Fruit fly (Drosophila melanogaster): ENCODE results near the gene mge.

mge gene

dm6 chr3L:3929968-3930767 lies 20.4 kb upstream of the mge start:
- no peak for TF ChIP-seq CTCF (optimal IDR thresholded peaks at IDR 0.05)

dm6 chr3L:3928943-3929785 lies 19.4 kb upstream of the mge start:
- TF ChIP-seq CG8478 (optimal IDR thresholded peaks at IDR 0.05) (no peak), CTCF (optimal IDR thresholded peaks at IDR 0.05) (no peak)

dm6 chr3L:3928205-3928942 lies 18.6 kb upstream of the mge start:
- TF ChIP-seq CG8478 (optimal IDR thresholded peaks at IDR 0.05): no peak
- no peak for TF ChIP-seq CTCF (optimal IDR thresholded peaks at IDR 0.05)

DNA sequence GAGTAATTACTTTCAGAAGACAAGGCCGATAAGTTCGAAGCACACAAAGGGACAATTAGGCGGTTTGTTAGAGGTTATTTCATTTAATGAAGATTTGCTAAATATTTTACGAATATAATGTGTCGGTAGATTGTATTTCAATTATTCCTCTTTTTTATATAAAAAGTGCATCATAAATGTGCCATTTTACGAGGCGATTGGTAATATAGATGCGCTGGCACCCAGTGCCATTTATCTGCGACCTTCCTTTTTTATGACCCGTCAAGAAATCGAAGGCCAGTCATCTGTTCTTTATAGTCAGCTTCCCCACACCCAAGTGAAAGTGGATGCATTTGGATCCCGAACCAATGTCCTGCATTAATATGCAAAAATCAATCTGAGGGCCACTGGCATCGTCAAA lies 17.7 kb upstream of the mge start:
- no peak for TF ChIP-seq CG8478 (optimal IDR thresholded peaks at IDR 0.05)
- TF ChIP-seq CTCF (optimal IDR thresholded peaks at IDR 0.05): no peak

DNA sequence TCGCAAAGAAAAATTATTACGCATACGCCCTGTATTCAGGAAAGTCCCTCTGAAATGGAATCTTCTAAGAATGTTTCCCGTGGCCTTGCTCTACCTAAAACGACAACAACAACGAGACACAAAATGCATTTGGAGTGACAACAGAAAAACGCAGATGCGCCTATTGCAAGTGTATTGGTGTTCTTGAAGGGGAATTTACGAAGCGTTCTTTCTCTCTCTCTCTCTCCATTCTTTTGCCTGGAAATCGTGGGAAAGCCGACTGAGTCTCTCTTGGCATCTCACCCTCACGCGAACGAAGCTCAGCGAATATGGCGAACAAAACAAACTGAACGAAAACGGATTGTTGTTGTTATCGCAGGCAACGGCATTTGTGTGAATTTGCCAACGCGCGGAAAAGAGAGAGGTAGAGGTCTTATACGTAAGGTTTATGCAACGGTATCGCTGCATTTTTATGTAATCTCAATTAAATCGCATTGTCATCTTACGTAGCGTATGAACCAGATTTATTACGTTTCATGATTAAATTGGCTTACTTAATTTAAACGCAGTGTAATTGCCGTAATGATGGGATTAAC lies 16.5 kb upstream of the mge start:
- no peak for TF ChIP-seq CTCF (optimal IDR thresholded peaks at IDR 0.05)
- no peak for TF ChIP-seq CG8478 (optimal IDR thresholded peaks at IDR 0.05)

dm6 chr3L:3925487-3925886 lies 15.8 kb upstream of the mge start:
- TF ChIP-seq CTCF (optimal IDR thresholded peaks at IDR 0.05) (no peak), CG8478 (optimal IDR thresholded peaks at IDR 0.05) (no peak)

DNA sequence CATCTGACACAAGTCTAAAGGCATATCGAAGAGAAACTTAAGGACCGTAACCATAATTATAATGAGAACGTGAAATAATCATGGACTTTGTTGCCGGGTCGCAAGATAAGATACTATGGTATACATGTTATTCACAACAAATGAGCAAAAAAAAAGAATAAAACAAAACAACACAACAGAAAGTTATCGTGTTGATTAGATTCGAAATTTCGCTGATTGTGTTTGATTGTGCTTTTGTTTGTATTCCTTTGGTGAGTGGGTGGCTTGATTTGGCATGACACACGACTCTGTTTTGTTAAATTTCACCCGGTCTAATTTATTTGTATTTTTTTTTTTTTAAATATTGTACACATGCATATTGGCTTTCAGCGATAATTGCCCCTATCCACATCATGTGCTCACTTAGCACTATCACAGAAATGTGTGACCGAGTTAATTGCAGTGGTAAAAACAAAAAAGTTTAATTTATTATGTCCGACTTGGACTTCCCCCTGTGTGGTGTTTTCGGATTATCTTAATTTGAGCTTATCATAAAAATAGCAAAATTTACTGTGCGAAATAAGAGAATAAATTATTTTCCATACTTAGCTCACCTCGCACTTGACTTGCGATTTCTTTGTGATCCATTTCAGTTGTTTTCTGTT lies 14.0 kb upstream of the mge start:
- no peak for TF ChIP-seq CTCF (optimal IDR thresholded peaks at IDR 0.05)

DNA sequence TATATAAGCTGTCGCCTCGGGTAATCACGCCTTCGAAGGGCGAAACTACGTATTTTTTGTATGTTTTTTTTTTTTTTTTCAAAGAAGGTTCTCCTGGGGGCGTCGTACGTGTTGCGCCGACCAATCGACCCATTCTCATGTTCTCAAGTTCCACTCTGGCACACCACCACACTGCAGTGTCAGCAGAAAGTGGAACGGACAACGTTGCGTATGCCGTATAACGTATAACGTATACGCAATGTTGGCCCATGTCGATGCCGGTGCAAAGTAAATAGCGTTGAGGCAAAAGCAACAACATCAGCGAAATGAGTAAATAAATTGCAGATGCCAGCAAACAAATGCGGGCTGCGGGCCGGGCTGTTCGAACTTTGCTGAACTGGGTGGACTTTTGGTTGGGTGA lies 2.4 kb upstream of the mge start:
- TF ChIP-seq CTCF (optimal IDR thresholded peaks at IDR 0.05): no peak
- no peak for TF ChIP-seq CG8478 (optimal IDR thresholded peaks at IDR 0.05)

dm6 chr3L:3908838-3909810 lies 607 bp downstream of the mge start:
- TF ChIP-seq CTCF (optimal IDR thresholded peaks at IDR 0.05) (no peak), CG8478 (optimal IDR thresholded peaks at IDR 0.05) (no peak)

DNA sequence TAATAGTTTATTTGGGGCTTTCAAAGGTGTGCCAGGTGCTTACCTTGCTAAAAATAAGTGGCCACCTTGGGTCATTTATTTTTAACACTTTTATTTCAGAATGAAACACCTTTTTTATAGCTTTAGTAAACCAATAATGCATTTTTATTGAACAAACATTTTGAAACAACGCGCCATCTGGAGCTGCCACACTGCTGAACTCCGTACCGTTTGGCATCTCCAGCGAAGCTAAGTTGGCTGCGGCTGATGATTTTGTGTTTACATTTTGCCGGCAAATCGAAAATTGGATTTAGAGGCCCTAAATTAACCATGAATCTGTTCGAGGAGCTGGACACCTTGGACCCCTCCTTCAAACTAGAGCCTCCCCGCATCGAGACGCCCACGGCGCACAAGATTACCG lies 4.6 kb downstream of the mge start, which contains the start of gene ida:
Gene ida (plus strand): TSS at position 234 of the 400 bp plus-strand sequence.
- TF ChIP-seq CTCF (optimal IDR thresholded peaks at IDR 0.05) (peak in 1 of 2 experiments; percentile 27), CG8478 (optimal IDR thresholded peaks at IDR 0.05) (no peak)

DNA sequence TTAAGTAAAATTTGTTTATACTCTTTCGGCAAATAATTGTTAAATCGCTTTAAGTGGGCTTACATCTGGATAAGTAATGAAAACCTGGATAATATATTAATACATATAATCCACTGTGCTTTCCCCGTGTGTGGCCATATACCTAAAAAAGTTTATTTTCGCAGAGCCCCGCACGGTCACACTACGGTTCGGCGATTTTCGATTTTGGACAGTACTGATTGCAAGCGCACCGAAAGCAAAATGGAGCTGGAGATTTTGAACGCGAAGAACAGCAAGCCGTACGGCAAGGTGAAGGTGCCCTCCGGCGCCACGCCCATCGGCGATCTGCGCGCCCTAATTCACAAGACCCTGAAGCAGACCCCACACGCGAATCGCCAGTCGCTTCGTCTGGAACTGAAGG lies 6.4 kb downstream of the mge start, which contains the start of gene Sc2:
Gene Sc2 (plus strand): TSS at position 192 of the 400 bp plus-strand sequence.
- TF ChIP-seq CTCF (optimal IDR thresholded peaks at IDR 0.05) (no peak), CG8478 (optimal IDR thresholded peaks at IDR 0.05) (no peak)

dm6 chr3L:3902491-3903198 lies 7.1 kb downstream of the mge start, which contains the start of gene Ubi-p63E:
Gene Ubi-p63E, minus strand, starts transcription at chr3L:3903184.
- TF ChIP-seq CTCF (optimal IDR thresholded peaks at IDR 0.05) (no peak), CG8478 (optimal IDR thresholded peaks at IDR 0.05) (no peak)

Data from S2 (cell line).